Fruit fly (Drosophila melanogaster) S2 (cell line): ENCODE results near the gene Glut4EF.

Experiments used
- CG8478 ChIP-seq: fragments of >200 bp; optimal IDR thresholded peaks from 2 replicates; lab custom pipeline; 2018
- CTCF ChIP-seq, 2 experiments: fragments of >200 bp; optimal IDR thresholded peaks; 2 replicates each; lab custom pipeline; 2018

DNA sequence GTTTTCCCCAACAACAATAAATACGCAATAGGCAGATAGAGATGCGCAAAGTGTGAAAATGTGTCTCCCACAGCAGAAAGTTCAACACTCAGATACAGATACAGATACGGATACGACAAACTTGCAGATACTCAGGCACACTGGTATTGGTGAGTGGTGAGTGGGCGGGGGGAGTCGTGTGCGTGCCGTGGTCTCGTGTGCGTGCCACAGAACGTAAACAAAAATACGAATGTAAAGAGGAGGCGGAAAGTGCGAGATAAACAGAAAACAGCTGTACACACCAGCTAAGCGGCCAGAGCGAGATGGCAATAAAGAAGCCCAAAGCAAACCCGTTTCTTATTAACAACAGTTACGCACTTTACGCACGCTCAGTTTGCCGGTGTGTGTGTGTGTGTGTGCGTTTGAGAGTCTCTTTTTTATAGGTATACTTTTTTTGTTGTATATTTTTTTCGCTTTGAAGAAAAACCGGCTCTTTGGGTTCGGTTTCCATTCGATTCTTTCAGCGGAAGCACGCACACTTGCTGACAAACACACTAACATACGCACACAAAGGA is 6.9 kb downstream of the Glut4EF start:
- TF ChIP-seq CG8478 (lab: Kevin White, UChicago) (no peak), CTCF (optimal IDR thresholded peaks at IDR 0.05; lab: Kevin White, UChicago) (no peak)
